Worm (Caenorhabditis elegans) whole organism, L4/young adult: ENCODE results near the gene adm-4.

ENCODE experiments used
- W03F9.2 ChIP-seq: fragments of 150-350 bp; optimal IDR thresholded peaks from 2 replicates; lab custom pipeline; 2014; ENCODE audit warnings: missing biosample characterization, missing genetic modification characterization
- dao-5 ChIP-seq: sonication (generic microtip); optimal IDR thresholded peaks from 2 replicates; lab custom pipeline; 2016; ENCODE audit warnings: missing genotype, missing genetic modification characterization, moderate library complexity, missing compliant biosample characterization

- no peak for TF ChIP-seq dao-5 (tag; lab: Kevin White, UChicago)
- no peak for TF ChIP-seq W03F9.2 (tag; lab: Kevin White, UChicago)
Observed at ce11 chrX:7816434-7816974, 18.4 kb upstream of the adm-4 start, which contains the start of the genes sek-1 and R03G5.6.
